Fruit fly (Drosophila melanogaster) whole organism, embryonic: Measurements from ENCODE around the gene CG43322.

ENCODE experiments used
- Abd-B ChIP-seq: fragments of 200-800 bp; sonication (Bioruptor generic); optimal IDR thresholded peaks from 2 replicates; lab custom pipeline; 2018; ENCODE audit warnings: missing biosample characterization, mild to moderate bottlenecking, missing genetic modification characterization, moderate library complexity
- Atf-2 ChIP-seq: fragments of 200-800 bp; sonication (Bioruptor generic); optimal IDR thresholded peaks from 2 replicates; lab custom pipeline; 2016; ENCODE audit warnings: missing biosample characterization, missing genetic modification characterization
- BEAF-32 ChIP-seq: fragments of 200-800 bp; sonication (Bioruptor generic); optimal IDR thresholded peaks from 3 replicates; lab custom pipeline; 2017; ENCODE audit warnings: missing biosample characterization, missing genetic modification characterization, mild to moderate bottlenecking, moderate library complexity, missing genetic modification reagents
- Bteb2 ChIP-seq: fragments of 200-800 bp; sonication (Bioruptor generic); optimal IDR thresholded peaks from 2 replicates; lab custom pipeline; 2016; ENCODE audit warnings: missing biosample characterization, missing genetic modification characterization
- C15 ChIP-seq: fragments of 200-800 bp; sonication (Bioruptor generic); IDR thresholded peaks from 3 replicates; pipeline ENCODE4 v1.3.6; 2022; ENCODE audit warnings: missing biosample characterization, missing genetic modification characterization
- CG10654 ChIP-seq: fragments of 200-800 bp; sonication (Bioruptor generic); optimal IDR thresholded peaks from 2 replicates; lab custom pipeline; 2016; ENCODE audit warnings: missing biosample characterization, missing genetic modification characterization
- CG12942 ChIP-seq: fragments of 200-800 bp; sonication (Bioruptor generic); optimal IDR thresholded peaks from 3 replicates; lab custom pipeline; 2016; ENCODE audit warnings: missing biosample characterization, missing genetic modification characterization
- CG17328 ChIP-seq: fragments of 200-800 bp; sonication (Bioruptor generic); IDR thresholded peaks from 2 replicates; pipeline ENCODE4 v1.3.6; 2022; ENCODE audit warnings: missing biosample characterization, missing genetic modification characterization
- CG17361 ChIP-seq: fragments of 200-800 bp; sonication (Bioruptor generic); IDR thresholded peaks from 3 replicates; pipeline ENCODE4 v1.3.6; 2022; ENCODE audit warnings: missing biosample characterization, missing genetic modification characterization
- CG18011 ChIP-seq: fragments of 200-800 bp; sonication (Bioruptor generic); optimal IDR thresholded peaks from 2 replicates; lab custom pipeline; 2017; ENCODE audit warnings: missing biosample characterization, missing genetic modification characterization, mild to moderate bottlenecking, moderate library complexity, missing genotype
- CG1832 ChIP-seq: fragments of 200-800 bp; sonication (Bioruptor generic); optimal IDR thresholded peaks from 2 replicates; lab custom pipeline; 2017; ENCODE audit warnings: missing biosample characterization, mild to moderate bottlenecking, missing genetic modification characterization, inconsistent platforms
- CG18476 ChIP-seq: fragments of 200-800 bp; sonication (Bioruptor generic); optimal IDR thresholded peaks from 2 replicates; lab custom pipeline; 2016; ENCODE audit warnings: missing biosample characterization, mild to moderate bottlenecking, missing genetic modification characterization
- CG2889 ChIP-seq: fragments of 200-800 bp; sonication (Bioruptor generic); IDR thresholded peaks from 3 replicates; pipeline ENCODE4 v1.3.6; 2022; ENCODE audit warnings: missing biosample characterization, missing genetic modification characterization
- CG3726 ChIP-seq: fragments of 200-800 bp; sonication (Bioruptor generic); IDR thresholded peaks from 3 replicates; pipeline ENCODE4, ENCODE4 v1.3.6; 2022; ENCODE audit warnings: missing biosample characterization, missing genetic modification characterization
- CG3995 ChIP-seq: fragments of 200-800 bp; sonication (Bioruptor generic); optimal IDR thresholded peaks from 3 replicates; lab custom pipeline; 2016; ENCODE audit warnings: missing biosample characterization, missing genetic modification characterization
- CG6272 ChIP-seq: fragments of 200-800 bp; sonication (Bioruptor generic); IDR thresholded peaks from 2 replicates; pipeline ENCODE4 v1.3.6; 2022; ENCODE audit warnings: missing biosample characterization, missing genetic modification characterization
- CG6765 ChIP-seq: fragments of 200-800 bp; sonication (Bioruptor generic); optimal IDR thresholded peaks from 3 replicates; lab custom pipeline; 2017; ENCODE audit warnings: missing biosample characterization, mild to moderate bottlenecking, missing genetic modification characterization
- CG7928 ChIP-seq: fragments of 200-800 bp; sonication (Bioruptor generic); optimal IDR thresholded peaks from 2 replicates; lab custom pipeline; 2017; ENCODE audit warnings: missing biosample characterization, mild to moderate bottlenecking, missing genetic modification characterization
- CG8478 ChIP-seq: fragments of >200 bp; optimal IDR thresholded peaks from 2 replicates; lab custom pipeline; 2018
- CG8924 ChIP-seq: fragments of 200-800 bp; optimal IDR thresholded peaks from 3 replicates; lab custom pipeline; 2019; ENCODE audit warnings: missing biosample characterization, mild to moderate bottlenecking, missing genetic modification characterization, moderate library complexity
- CG9817 ChIP-seq: fragments of 200-800 bp; sonication (Bioruptor generic); optimal IDR thresholded peaks from 2 replicates; lab custom pipeline; 2018; ENCODE audit warnings: missing biosample characterization, mild to moderate bottlenecking, missing genetic modification characterization, moderate library complexity
- CG9876 ChIP-seq: fragments of 200-800 bp; sonication (Bioruptor generic); optimal IDR thresholded peaks from 2 replicates; lab custom pipeline; 2016; ENCODE audit warnings: missing biosample characterization, missing genetic modification characterization
- Hand ChIP-seq: fragments of 200-800 bp; sonication (Bioruptor generic); optimal IDR thresholded peaks from 2 replicates; lab custom pipeline; 2017; ENCODE audit warnings: mild to moderate bottlenecking, missing biosample characterization, missing genetic modification reagents, missing genetic modification characterization
- Hmx ChIP-seq: fragments of 200-800 bp; sonication (Bioruptor generic); optimal IDR thresholded peaks from 2 replicates; lab custom pipeline; 2016; ENCODE audit warnings: missing biosample characterization, missing genetic modification characterization
- Hr3 ChIP-seq: fragments of 200-800 bp; sonication (Bioruptor generic); optimal IDR thresholded peaks from 3 replicates; lab custom pipeline; 2016; ENCODE audit warnings: missing biosample characterization, missing genetic modification characterization
- Hr51 ChIP-seq, 2 experiments: fragments of 200-800 bp; sonication (Bioruptor generic); optimal IDR thresholded peaks; 2 replicates in 1 of 2; 3 replicates in 1 of 2; lab custom pipeline; 2016 to 2018; ENCODE audit warnings: missing biosample characterization in 2 of 2, missing genetic modification characterization in 2 of 2, mild to moderate bottlenecking in 1 of 2, moderate library complexity in 1 of 2
- MBD-R2 ChIP-seq: fragments of 200-800 bp; sonication (Bioruptor generic); IDR thresholded peaks from 2 replicates; pipeline ENCODE4 v1.3.6; 2022; ENCODE audit warnings: missing biosample characterization, missing genetic modification characterization
- Max ChIP-seq: fragments of 200-800 bp; sonication (Bioruptor generic); optimal IDR thresholded peaks from 2 replicates; lab custom pipeline; 2016; ENCODE audit warnings: missing biosample characterization, mild to moderate bottlenecking, missing genetic modification characterization
- Pdp1 ChIP-seq, 2 experiments: fragments of 200-800 bp; sonication (Bioruptor generic); optimal IDR thresholded peaks; 3 replicates each; lab custom pipeline; 2016; ENCODE audit warnings: missing biosample characterization in 2 of 2, missing genetic modification characterization in 2 of 2, mild to moderate bottlenecking in 1 of 2, moderate library complexity in 1 of 2
- Tbp ChIP-seq: fragments of >200 bp; optimal IDR thresholded peaks from 2 replicates; lab custom pipeline; 2018; ENCODE audit warnings: missing biosample characterization, missing genetic modification characterization
- Vsx1 ChIP-seq: fragments of 200-800 bp; sonication (Bioruptor generic); optimal IDR thresholded peaks from 2 replicates; lab custom pipeline; 2017; ENCODE audit warnings: missing biosample characterization, mild to moderate bottlenecking, missing genetic modification characterization, missing genetic modification reagents
- amos ChIP-seq: fragments of 200-800 bp; sonication (Bioruptor generic); IDR thresholded peaks from 2 replicates; pipeline ENCODE4 v1.3.6; 2022; ENCODE audit warnings: missing biosample characterization, missing genetic modification characterization; ENCODE audit not compliant: partially characterized antibody
- bigmax ChIP-seq: fragments of 200-800 bp; sonication (Bioruptor generic); optimal IDR thresholded peaks from 2 replicates; lab custom pipeline; 2018; ENCODE audit warnings: missing biosample characterization, mild to moderate bottlenecking, missing genetic modification characterization
- bsh ChIP-seq, 2 experiments: fragments of 200-800 bp; sonication (Bioruptor generic); optimal IDR thresholded peaks; 2 replicates each; lab custom pipeline; 2017 to 2018; ENCODE audit warnings: mild to moderate bottlenecking in 2 of 2, missing biosample characterization in 2 of 2, missing genetic modification characterization in 2 of 2, moderate library complexity in 1 of 2
- dysf ChIP-seq: fragments of 200-800 bp; sonication (Bioruptor generic); IDR thresholded peaks from 3 replicates; pipeline ENCODE4 v1.3.6; 2022; ENCODE audit warnings: missing biosample characterization, missing genetic modification characterization
- emc ChIP-seq: fragments of 200-800 bp; sonication (Bioruptor generic); optimal IDR thresholded peaks from 2 replicates; lab custom pipeline; 2016; ENCODE audit warnings: missing biosample characterization, missing genetic modification characterization
- gce ChIP-seq: fragments of 200-800 bp; sonication (Bioruptor generic); IDR thresholded peaks from 3 replicates; pipeline ENCODE4 v1.3.6; 2022; ENCODE audit warnings: missing biosample characterization, missing genetic modification characterization
- gfzf ChIP-seq: fragments of 200-800 bp; sonication (Bioruptor generic); optimal IDR thresholded peaks from 2 replicates; lab custom pipeline; 2016; ENCODE audit warnings: missing biosample characterization, mild to moderate bottlenecking, missing genetic modification characterization, moderate library complexity
- gro ChIP-seq: fragments of 200-800 bp; sonication (Bioruptor generic); optimal IDR thresholded peaks from 2 replicates; lab custom pipeline; 2016; ENCODE audit warnings: missing biosample characterization, missing genetic modification characterization
- ham ChIP-seq: fragments of 200-800 bp; sonication (Bioruptor generic); IDR thresholded peaks from 2 replicates; pipeline ENCODE4 v1.3.6; 2022; ENCODE audit warnings: missing biosample characterization, missing genetic modification characterization
- ind ChIP-seq: fragments of 200-800 bp; sonication (Bioruptor generic); optimal IDR thresholded peaks from 3 replicates; lab custom pipeline; 2016; ENCODE audit warnings: missing biosample characterization, missing genetic modification characterization
- kah ChIP-seq: fragments of 200-800 bp; sonication (Bioruptor generic); optimal IDR thresholded peaks from 2 replicates; lab custom pipeline; 2018; ENCODE audit warnings: missing biosample characterization, mild to moderate bottlenecking, missing genetic modification characterization
- lbe ChIP-seq: fragments of 200-800 bp; sonication (Bioruptor generic); optimal IDR thresholded peaks from 2 replicates; lab custom pipeline; 2016; ENCODE audit warnings: missing biosample characterization, mild to moderate bottlenecking, missing genetic modification characterization
- repo ChIP-seq: fragments of 200-800 bp; sonication (Bioruptor generic); optimal IDR thresholded peaks from 2 replicates; lab custom pipeline; 2016; ENCODE audit warnings: missing biosample characterization, missing genetic modification characterization
- scrt ChIP-seq: fragments of 200-800 bp; sonication (Bioruptor generic); optimal IDR thresholded peaks from 2 replicates; lab custom pipeline; 2018; ENCODE audit warnings: missing biosample characterization, mild to moderate bottlenecking, missing genetic modification characterization, moderate library complexity
- shn ChIP-seq: fragments of 200-800 bp; sonication (Bioruptor generic); optimal IDR thresholded peaks from 3 replicates; lab custom pipeline; 2016; ENCODE audit warnings: missing biosample characterization, missing genetic modification characterization
- slp2 ChIP-seq: fragments of 200-800 bp; sonication (Bioruptor generic); optimal IDR thresholded peaks from 2 replicates; lab custom pipeline; 2016; ENCODE audit warnings: missing biosample characterization, missing genetic modification characterization
- sna ChIP-seq: fragments of 200-800 bp; sonication (Bioruptor generic); IDR thresholded peaks from 2 replicates; pipeline ENCODE4 v1.3.6; 2022; ENCODE audit warnings: missing biosample characterization, missing genetic modification characterization; ENCODE audit not compliant: partially characterized antibody
- trh ChIP-seq: fragments of 200-800 bp; sonication (Bioruptor generic); optimal IDR thresholded peaks from 2 replicates; lab custom pipeline; 2016; ENCODE audit warnings: missing biosample characterization, missing genetic modification characterization
- tx ChIP-seq: fragments of 200-800 bp; sonication (Bioruptor generic); optimal IDR thresholded peaks from 2 replicates; lab custom pipeline; 2016; ENCODE audit warnings: missing biosample characterization, missing genetic modification characterization

CG43322 gene

DNA sequence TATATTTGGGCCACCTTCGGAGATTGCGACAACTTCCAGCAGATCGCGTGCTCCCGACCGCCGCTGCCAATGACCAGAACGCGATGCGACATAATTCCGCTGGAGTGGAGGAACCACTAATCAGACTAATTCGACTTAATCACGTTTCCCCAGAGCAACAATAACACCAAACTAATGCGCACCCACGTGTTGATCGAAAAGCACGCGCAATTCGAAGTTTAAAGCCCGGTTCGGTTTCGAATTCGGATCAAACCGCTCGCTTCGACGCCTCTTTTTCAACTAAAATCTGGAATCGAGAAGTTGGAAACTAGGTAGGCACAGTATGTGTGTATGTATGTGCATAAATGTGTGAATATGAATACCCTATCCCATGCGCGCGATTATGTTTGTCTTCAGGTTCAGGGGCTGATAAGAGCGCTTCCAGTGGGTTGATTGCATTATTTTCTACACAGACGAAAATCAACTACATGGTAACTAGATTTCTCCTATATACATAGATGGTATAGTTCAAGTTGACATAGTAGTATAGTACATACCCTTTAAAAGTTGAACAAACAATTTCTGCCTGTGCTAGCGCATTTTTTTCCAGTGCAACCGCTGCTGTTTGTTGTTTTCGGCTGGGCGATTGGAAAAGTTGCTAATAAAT, 10.5 kb downstream of the CG43322 start, which contains the start of gene Gart (continued):
- TF ChIP-seq CG2889 (GFP tag; lab: Robert Waterston, UW) (peak; percentile 68; the same call in 2 of the 3 replicates), CG9876 (GFP tag; lab: Kevin White, UChicago) (peak; percentile 59), CG3726 (no peak), Vsx1 (peak; percentile 46), Tbp (GFP tag; lab: Kevin White, UChicago) (no peak), MBD-R2 (GFP tag; lab: Robert Waterston, UW) (peak; percentile 57), CG3995 (no peak), CG12942 (peak; percentile 42), CG8478 (lab: Kevin White, UChicago) (no peak), BEAF-32 (no peak), CG7928 (peak; percentile 13), Bteb2 (GFP tag; lab: Kevin White, UChicago) (peak; percentile 66), bigmax (GFP tag; lab: Kevin White, UChicago) (no peak), Pdp1 (GFP tag; optimal IDR thresholded peaks at IDR 0.05; lab: Kevin White, UChicago) (peak; percentile 52 to 62), Hand (GFP tag; lab: Kevin White, UChicago) (peak; percentile 59), gro (peak; percentile 18), kah (no peak), Hr51 (GFP tag; optimal IDR thresholded peaks at IDR 0.05; lab: Kevin White, UChicago) (peak in 1 of 2 experiments; percentile 43), emc (GFP tag; lab: Kevin White, UChicago) (no peak), CG18011 (no peak), gce (GFP tag; lab: Robert Waterston, UW) (no peak), lbe (GFP tag; lab: Kevin White, UChicago) (peak; percentile 74), CG8924 (peak; percentile 80), CG6765 (GFP tag; lab: Kevin White, UChicago) (peak; percentile 19), CG17328 (GFP tag; lab: Robert Waterston, UW) (peak; percentile 63), repo (peak; percentile 53), CG17361 (GFP tag; lab: Robert Waterston, UW) (0 out of 3 replicates have a peak, but pooled peaks have one; percentile 27), slp2 (peak; percentile 40), Hr3 (peak; percentile 55), sna (GFP tag; lab: Robert Waterston, UW) (no peak), CG1832 (no peak), tx (GFP tag; lab: Kevin White, UChicago) (peak; percentile 57), Abd-B (GFP tag; lab: Kevin White, UChicago) (peak; percentile 15), Max (GFP tag; lab: Kevin White, UChicago) (peak; percentile 27), Atf-2 (GFP tag; lab: Kevin White, UChicago) (peak; percentile 7), scrt (GFP tag; lab: Kevin White, UChicago) (no peak), Hmx (peak; percentile 10), CG10654 (GFP tag; lab: Kevin White, UChicago) (no peak), ham (no peak; the same call in 1 of the 2 replicates), CG18476 (peak; percentile 64), ind (GFP tag; lab: Kevin White, UChicago) (no peak), gfzf (no peak), CG9817 (tag; lab: Kevin White, UChicago) (no peak), trh (GFP tag; lab: Kevin White, UChicago) (peak; percentile 11), dysf (GFP tag; lab: Robert Waterston, UW) (peak; percentile 75; the same call in 2 of the 3 replicates), shn (GFP tag; lab: Kevin White, UChicago) (peak; percentile 53), CG6272 (GFP tag; lab: Robert Waterston, UW) (no peak), bsh (GFP tag; optimal IDR thresholded peaks at IDR 0.05; lab: Kevin White, UChicago) (peak in 1 of 2 experiments; percentile 82), C15 (GFP tag; lab: Robert Waterston, UW) (0 out of 3 replicates have a peak, but pooled peaks have one; percentile 20), amos (GFP tag; lab: Robert Waterston, UW) (no peak; the same call in 1 of the 2 replicates)
